Fruit fly (Drosophila melanogaster) whole organism, adult: Measurements from ENCODE around the gene CG8149.
A peak's percentile ranks its signal among the peaks of the same experiment; 100 is the strongest.

Experiments
- CG12768 ChIP-seq: fragments of 200-800 bp; sonication (Bioruptor generic); optimal IDR thresholded peaks from 2 replicates; lab custom pipeline; 2017; ENCODE audit warnings: missing biosample characterization, missing genetic modification characterization, mild to moderate bottlenecking, moderate library complexity, missing genetic modification reagents
- CG7101 ChIP-seq: fragments of 200-800 bp; sonication (Bioruptor generic); optimal IDR thresholded peaks from 2 replicates; lab custom pipeline; 2018; ENCODE audit warnings: missing biosample characterization, mild to moderate bottlenecking, missing genetic modification characterization, moderate library complexity
- Clk ChIP-seq: fragments of 200-800 bp; sonication (Bioruptor generic); optimal IDR thresholded peaks from 2 replicates; lab custom pipeline; 2017; ENCODE audit warnings: missing biosample characterization, missing genetic modification characterization
- Hr96 ChIP-seq: fragments of 200-800 bp; sonication (Bioruptor generic); optimal IDR thresholded peaks from 2 replicates; lab custom pipeline; 2016; ENCODE audit warnings: missing biosample characterization, missing genetic modification characterization
- pad ChIP-seq: fragments of 200-800 bp; sonication (Bioruptor generic); optimal IDR thresholded peaks from 3 replicates; lab custom pipeline; 2017; ENCODE audit warnings: missing biosample characterization, missing genetic modification characterization, mild to moderate bottlenecking, moderate library complexity, missing genetic modification reagents
- tj ChIP-seq: fragments of 200-800 bp; sonication (Bioruptor generic); optimal IDR thresholded peaks from 3 replicates; lab custom pipeline; 2017; ENCODE audit warnings: missing biosample characterization, mild to moderate bottlenecking, missing genetic modification characterization, moderate library complexity
- toe ChIP-seq: fragments of 200-800 bp; sonication (Bioruptor generic); optimal IDR thresholded peaks from 2 replicates; lab custom pipeline; 2016; ENCODE audit warnings: missing biosample characterization, missing genetic modification characterization

DNA sequence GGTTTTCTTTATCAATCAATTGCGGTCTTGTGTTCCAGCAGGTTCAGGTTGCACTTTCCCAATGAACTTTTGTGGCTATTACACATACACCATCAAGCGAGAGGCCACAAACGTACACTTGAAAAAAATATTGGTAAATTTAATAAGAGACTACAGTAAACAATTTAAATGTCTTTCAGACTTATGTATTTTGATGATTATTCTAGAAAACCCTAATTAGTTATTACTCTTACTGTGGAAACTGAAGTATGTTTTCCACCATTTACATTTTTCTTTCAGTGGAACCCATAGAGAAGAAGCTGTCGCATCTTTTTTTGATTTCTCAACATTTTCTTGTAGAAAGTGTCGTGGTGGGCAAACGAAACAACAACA, 29.7 kb downstream of the CG8149 start:
- TF ChIP-seq tj (GFP tag; lab: Kevin White, UChicago), result no peak
- TF ChIP-seq CG12768 (GFP tag; lab: Kevin White, UChicago), result no peak
- TF ChIP-seq CG7101 (tag; lab: Kevin White, UChicago), result peak; percentile 70
- TF ChIP-seq Hr96 (GFP tag; lab: Kevin White, UChicago), result no peak
- no peak for TF ChIP-seq Clk
- TF ChIP-seq pad, result no peak
- TF ChIP-seq toe, result no peak
